Worm (Caenorhabditis elegans): ENCODE data around the gene T12A7.6.

DNA sequence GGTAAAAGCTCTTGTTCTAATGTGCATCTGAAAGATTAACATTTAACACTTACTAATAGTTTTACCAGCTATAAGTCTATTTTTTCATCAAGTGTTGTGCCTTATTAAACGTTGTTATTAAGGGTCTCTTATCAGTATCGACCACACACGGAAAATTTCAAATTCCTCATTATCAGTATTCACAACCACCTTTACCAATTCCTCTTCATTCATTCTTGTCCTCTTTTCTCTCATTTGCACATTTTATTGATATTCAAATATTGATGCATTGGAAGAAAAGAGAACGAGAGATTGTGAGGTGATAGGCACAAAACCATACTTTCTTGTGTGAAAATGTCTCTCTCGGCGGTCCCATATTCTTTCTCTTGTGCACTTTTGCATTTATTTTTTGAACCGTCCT lies 27.1 kb upstream of the T12A7.6 start:
- TF ChIP-seq dao-5 (tag; optimal IDR thresholded peaks at IDR 0.05) = no peak
- no peak for TF ChIP-seq him-1 (tag; optimal IDR thresholded peaks at IDR 0.05)
